Fruit fly (Drosophila melanogaster) whole organism, embryonic: ENCODE data around the gene CG13720.

Experiments
- Atf6 ChIP-seq: fragments of 200-800 bp; sonication (Bioruptor generic); IDR thresholded peaks from 2 replicates; pipeline ENCODE4 v1.3.6; 2022; ENCODE audit warnings: missing biosample characterization, missing genetic modification characterization
- BtbVII ChIP-seq: fragments of 200-800 bp; sonication (Bioruptor generic); optimal IDR thresholded peaks from 3 replicates; lab custom pipeline; 2017; ENCODE audit warnings: missing biosample characterization, mild to moderate bottlenecking, missing genetic modification characterization
- CG10267 ChIP-seq: fragments of 200-800 bp; sonication (Bioruptor generic); optimal IDR thresholded peaks from 2 replicates; lab custom pipeline; 2018; ENCODE audit warnings: missing biosample characterization, mild to moderate bottlenecking, missing genetic modification characterization, moderate library complexity
- CG11504 ChIP-seq: fragments of 200-800 bp; sonication (Bioruptor generic); optimal IDR thresholded peaks from 3 replicates; lab custom pipeline; 2019; ENCODE audit warnings: missing biosample characterization, mild to moderate bottlenecking, missing genetic modification characterization, moderate library complexity
- CG13424 ChIP-seq: fragments of 200-800 bp; sonication (Bioruptor generic); optimal IDR thresholded peaks from 2 replicates; lab custom pipeline; 2019; ENCODE audit warnings: missing biosample characterization, mild to moderate bottlenecking, missing genetic modification characterization, moderate library complexity
- CG14441 ChIP-seq: fragments of 200-800 bp; sonication (Bioruptor generic); IDR thresholded peaks from 2 replicates; pipeline ENCODE4 v1.3.6; 2022; ENCODE audit warnings: missing biosample characterization, missing genetic modification characterization
- CG16779 ChIP-seq: fragments of 200-800 bp; sonication (Bioruptor generic); IDR thresholded peaks from 2 replicates; pipeline ENCODE4 v1.3.6; 2022; ENCODE audit warnings: missing biosample characterization, missing genetic modification characterization
- CG17385 ChIP-seq: fragments of 200-800 bp; sonication (Bioruptor generic); optimal IDR thresholded peaks from 3 replicates; lab custom pipeline; 2018; ENCODE audit warnings: missing biosample characterization, mild to moderate bottlenecking, missing genetic modification characterization
- CG17568 ChIP-seq: fragments of 200-800 bp; sonication (Bioruptor generic); optimal IDR thresholded peaks from 2 replicates; lab custom pipeline; 2018; ENCODE audit warnings: missing biosample characterization, mild to moderate bottlenecking, missing genetic modification characterization, moderate library complexity
- CG17612 ChIP-seq: fragments of 200-800 bp; sonication (Bioruptor generic); IDR thresholded peaks from 2 replicates; pipeline ENCODE4 v1.3.6; 2022; ENCODE audit warnings: missing biosample characterization, missing genetic modification characterization
- CG2120 ChIP-seq: fragments of 200-800 bp; sonication (Bioruptor generic); optimal IDR thresholded peaks from 3 replicates; lab custom pipeline; 2016; ENCODE audit warnings: missing biosample characterization, missing genetic modification characterization
- CG2875 ChIP-seq: fragments of 200-800 bp; sonication (Bioruptor generic); optimal IDR thresholded peaks from 2 replicates; lab custom pipeline; 2017; ENCODE audit warnings: missing biosample characterization, mild to moderate bottlenecking, missing genetic modification characterization, missing genetic modification reagents
- CG30020 ChIP-seq: fragments of 200-800 bp; optimal IDR thresholded peaks from 2 replicates; lab custom pipeline; 2019; ENCODE audit warnings: missing biosample characterization, mild to moderate bottlenecking, missing genetic modification characterization, moderate library complexity
- CG3281 ChIP-seq: fragments of 200-800 bp; sonication (Bioruptor generic); optimal IDR thresholded peaks from 3 replicates; lab custom pipeline; 2017; ENCODE audit warnings: missing biosample characterization, mild to moderate bottlenecking, missing genetic modification characterization
- CG34422 ChIP-seq: fragments of 200-800 bp; sonication (Bioruptor generic); IDR thresholded peaks from 3 replicates; pipeline ENCODE4 v1.3.6; 2022; ENCODE audit warnings: missing biosample characterization, missing genetic modification characterization
- CG7271 ChIP-seq: fragments of 200-800 bp; sonication (Bioruptor generic); optimal IDR thresholded peaks from 2 replicates; lab custom pipeline; 2018; ENCODE audit warnings: missing biosample characterization, mild to moderate bottlenecking, missing genetic modification characterization, moderate library complexity
- CG7839 ChIP-seq: fragments of 200-800 bp; sonication (Bioruptor generic); optimal IDR thresholded peaks from 3 replicates; lab custom pipeline; 2018; ENCODE audit warnings: missing biosample characterization, mild to moderate bottlenecking, missing genetic modification characterization, moderate library complexity
- CG8924 ChIP-seq: fragments of 200-800 bp; optimal IDR thresholded peaks from 3 replicates; lab custom pipeline; 2019; ENCODE audit warnings: missing biosample characterization, mild to moderate bottlenecking, missing genetic modification characterization, moderate library complexity
- CG9437 ChIP-seq: fragments of 200-800 bp; sonication (Bioruptor generic); optimal IDR thresholded peaks from 2 replicates; lab custom pipeline; 2018; ENCODE audit warnings: missing biosample characterization, mild to moderate bottlenecking, missing genetic modification characterization
- CG9817 ChIP-seq: fragments of 200-800 bp; sonication (Bioruptor generic); optimal IDR thresholded peaks from 2 replicates; lab custom pipeline; 2018; ENCODE audit warnings: missing biosample characterization, mild to moderate bottlenecking, missing genetic modification characterization, moderate library complexity
- CoRest ChIP-seq: fragments of 200-800 bp; sonication (Bioruptor generic); optimal IDR thresholded peaks from 3 replicates; lab custom pipeline; 2018; ENCODE audit warnings: missing biosample characterization, mild to moderate bottlenecking, missing genetic modification characterization, moderate library complexity
- Doc3 ChIP-seq: fragments of 200-800 bp; sonication (Bioruptor generic); IDR thresholded peaks from 3 replicates; pipeline ENCODE4 v1.3.6; 2022; ENCODE audit warnings: missing biosample characterization, missing genetic modification characterization; ENCODE audit not compliant: partially characterized antibody
- E2f1 ChIP-seq: fragments of 200-800 bp; sonication (Bioruptor generic); IDR thresholded peaks from 2 replicates; pipeline ENCODE4 v1.3.6; 2022; ENCODE audit warnings: missing biosample characterization, missing genetic modification characterization
- Hr51 ChIP-seq, 2 experiments: fragments of 200-800 bp; sonication (Bioruptor generic); optimal IDR thresholded peaks; 2 replicates in 1 of 2; 3 replicates in 1 of 2; lab custom pipeline; 2016 to 2018; ENCODE audit warnings: missing biosample characterization in 2 of 2, missing genetic modification characterization in 2 of 2, mild to moderate bottlenecking in 1 of 2, moderate library complexity in 1 of 2
- Hsf ChIP-seq: fragments of 200-800 bp; sonication (Bioruptor generic); optimal IDR thresholded peaks from 3 replicates; lab custom pipeline; 2016; ENCODE audit warnings: missing biosample characterization, missing genetic modification characterization
- Med ChIP-seq: fragments of 200-800 bp; sonication (Bioruptor generic); peaks from one replicate; lab custom pipeline; 2016; ENCODE audit warnings: missing biosample characterization, missing genetic modification characterization, mild to moderate bottlenecking, inconsistent platforms, moderate library complexity
- Meics ChIP-seq: fragments of 200-800 bp; sonication (Bioruptor generic); optimal IDR thresholded peaks from 2 replicates; lab custom pipeline; 2017; ENCODE audit warnings: missing biosample characterization, mild to moderate bottlenecking, missing genetic modification characterization
- Pdp1 ChIP-seq, 2 experiments: fragments of 200-800 bp; sonication (Bioruptor generic); optimal IDR thresholded peaks; 3 replicates each; lab custom pipeline; 2016; ENCODE audit warnings: missing biosample characterization in 2 of 2, missing genetic modification characterization in 2 of 2, mild to moderate bottlenecking in 1 of 2, moderate library complexity in 1 of 2
- Sox100B ChIP-seq: fragments of 200-800 bp; sonication (Bioruptor generic); optimal IDR thresholded peaks from 3 replicates; lab custom pipeline; 2018; ENCODE audit warnings: missing biosample characterization, mild to moderate bottlenecking, missing genetic modification characterization
- Sox102F ChIP-seq: fragments of 200-800 bp; sonication (Bioruptor generic); optimal IDR thresholded peaks from 2 replicates; lab custom pipeline; 2018; ENCODE audit warnings: missing biosample characterization, mild to moderate bottlenecking, missing genetic modification characterization, moderate library complexity
- ac ChIP-seq: fragments of 200-800 bp; sonication (Bioruptor generic); optimal IDR thresholded peaks from 3 replicates; lab custom pipeline; 2017; ENCODE audit warnings: missing biosample characterization, mild to moderate bottlenecking, missing genetic modification characterization
- cad ChIP-seq: fragments of >200 bp; optimal IDR thresholded peaks from 2 replicates; lab custom pipeline; 2017; ENCODE audit warnings: missing biosample characterization, missing genetic modification characterization
- chinmo ChIP-seq: fragments of 200-800 bp; sonication (Bioruptor generic); IDR thresholded peaks from 4 replicates; pipeline ENCODE4 v1.3.6; 2022; ENCODE audit warnings: missing biosample characterization, missing genetic modification characterization; ENCODE audit not compliant: partially characterized antibody
- ci ChIP-seq: fragments of 200-800 bp; sonication (Bioruptor generic); IDR thresholded peaks from 3 replicates; pipeline ENCODE4 v1.3.6; 2022; ENCODE audit warnings: missing biosample characterization, missing genetic modification characterization
- dmrt99B ChIP-seq: fragments of 200-800 bp; sonication (Bioruptor generic); optimal IDR thresholded peaks from 2 replicates; lab custom pipeline; 2018; ENCODE audit warnings: missing biosample characterization, mild to moderate bottlenecking, missing genetic modification characterization, moderate library complexity
- esg ChIP-seq: fragments of 200-800 bp; sonication (Bioruptor generic); conservative IDR thresholded peaks from 2 replicates; pipeline ENCODE4 v1.3.6; 2022; ENCODE audit warnings: missing biosample characterization, missing genetic modification characterization
- fd102C ChIP-seq: fragments of 200-800 bp; sonication (Bioruptor generic); optimal IDR thresholded peaks from 2 replicates; lab custom pipeline; 2018; ENCODE audit warnings: missing biosample characterization, mild to moderate bottlenecking, missing genetic modification characterization, moderate library complexity
- gem ChIP-seq: fragments of 200-800 bp; sonication (Bioruptor generic); optimal IDR thresholded peaks from 2 replicates; lab custom pipeline; 2019; ENCODE audit warnings: missing biosample characterization, mild to moderate bottlenecking, missing genetic modification characterization, moderate library complexity
- jing ChIP-seq: fragments of 200-800 bp; sonication (Bioruptor generic); optimal IDR thresholded peaks from 2 replicates; lab custom pipeline; 2018; ENCODE audit warnings: missing biosample characterization, mild to moderate bottlenecking, missing genetic modification characterization
- lmd ChIP-seq: fragments of 200-800 bp; sonication (Bioruptor generic); IDR thresholded peaks from 2 replicates; pipeline ENCODE4 v1.3.6; 2022; ENCODE audit warnings: missing biosample characterization, missing genetic modification characterization
- nmo ChIP-seq: fragments of 200-800 bp; sonication (Bioruptor generic); optimal IDR thresholded peaks from 2 replicates; lab custom pipeline; 2018; ENCODE audit warnings: missing biosample characterization, mild to moderate bottlenecking, missing genetic modification characterization, moderate library complexity
- odd ChIP-seq: fragments of 200-800 bp; sonication (Bioruptor generic); optimal IDR thresholded peaks from 2 replicates; lab custom pipeline; 2017; ENCODE audit warnings: missing biosample characterization, mild to moderate bottlenecking, missing genetic modification characterization
- prd ChIP-seq, 3 experiments: fragments of >200 bp in 2 of 3; fragments of 200-800 bp in 1 of 3; sonication (Bioruptor generic) in 1 of 3; optimal IDR thresholded peaks in 2 of 3; IDR thresholded peaks in 1 of 3; 2 replicates in 2 of 3; 3 replicates in 1 of 3; pipeline versions ENCODE4 v1.3.6 to Lab custom; 2017 to 2022; ENCODE audit warnings: missing biosample characterization in 1 of 3, missing genetic modification characterization in 1 of 3
- stc ChIP-seq: fragments of 200-800 bp; sonication (Bioruptor generic); IDR thresholded peaks from 2 replicates; pipeline ENCODE4 v1.3.6; 2022; ENCODE audit warnings: missing biosample characterization, missing genetic modification characterization
- tap ChIP-seq: fragments of 200-800 bp; optimal IDR thresholded peaks from 3 replicates; lab custom pipeline; 2019; ENCODE audit warnings: missing biosample characterization, mild to moderate bottlenecking, missing genetic modification characterization, moderate library complexity
- tgo ChIP-seq: fragments of 200-800 bp; sonication (Bioruptor generic); IDR thresholded peaks from 3 replicates; pipeline ENCODE4 v1.3.6; 2022; ENCODE audit warnings: missing biosample characterization, missing genetic modification characterization
- unpg ChIP-seq: fragments of 200-800 bp; sonication (Bioruptor generic); optimal IDR thresholded peaks from 3 replicates; lab custom pipeline; 2018; ENCODE audit warnings: missing biosample characterization, mild to moderate bottlenecking, missing genetic modification characterization, moderate library complexity

CG13720 gene

dm6 chr3L:4461454-4462045 lies 38.8 kb downstream of the CG13720 start, which contains the start of gene CG15023 (continued):
- TF ChIP-seq Sox102F (GFP tag; lab: Kevin White, UChicago) (peak; percentile 19), CG2875 (GFP tag; lab: Kevin White, UChicago) (no peak), CG7271 (tag; lab: Kevin White, UChicago) (no peak), unpg (GFP tag; lab: Kevin White, UChicago) (peak; percentile 28), CG7839 (tag; lab: Kevin White, UChicago) (peak; percentile 39), Hr51 (GFP tag; optimal IDR thresholded peaks at IDR 0.05; lab: Kevin White, UChicago) (peak in 1 of 2 experiments; percentile 48), stc (GFP tag; lab: Robert Waterston, UW) (no peak), CG9817 (peak; percentile 20), CG30020 (tag; lab: Kevin White, UChicago) (no peak), tgo (GFP tag; lab: Robert Waterston, UW) (peak; percentile 55; the same call in 2 of the 3 replicates), CG2120 (GFP tag; lab: Kevin White, UChicago) (peak; percentile 35), CG11504 (tag; lab: Kevin White, UChicago) (peak; percentile 52), tap (tag; lab: Kevin White, UChicago) (no peak), Doc3 (GFP tag; lab: Robert Waterston, UW) (no peak), CG16779 (no peak), odd (peak; percentile 11), gem (peak; percentile 61), CG10267 (tag; lab: Kevin White, UChicago) (peak; percentile 5), prd (optimal IDR thresholded peaks at IDR 0.05; lab: Kevin White, UChicago) (no peak), prd (GFP tag; IDR thresholded peaks at IDR 0.05; lab: Robert Waterston, UW) (0 out of 3 replicates have a peak, but pooled peaks have one; percentile 21), E2f1 (GFP tag; lab: Robert Waterston, UW) (0 out of 2 replicates have a peak, but pooled peaks have one; percentile 17), dmrt99B (tag; lab: Kevin White, UChicago) (peak; percentile 34), cad (GFP tag; lab: Kevin White, UChicago) (no peak), esg (peak; percentile 30), CG13424 (tag; lab: Kevin White, UChicago) (peak; percentile 45), lmd (GFP tag; lab: Robert Waterston, UW) (peak; percentile 42; the same call in 1 of the 2 replicates), BtbVII (GFP tag; lab: Kevin White, UChicago) (peak; percentile 38), ci (GFP tag; lab: Robert Waterston, UW) (0 out of 3 replicates have a peak, but pooled peaks have one; percentile 36), Meics (peak; percentile 42), CG17568 (GFP tag; lab: Kevin White, UChicago) (peak; percentile 17), CoRest (tag; lab: Kevin White, UChicago) (peak; percentile 35), CG17385 (GFP tag; lab: Kevin White, UChicago) (peak; percentile 13), jing (GFP tag; lab: Kevin White, UChicago) (no peak), chinmo (0 out of 4 replicates have a peak, but pooled peaks have one; percentile 39), CG34422 (GFP tag; lab: Robert Waterston, UW) (0 out of 3 replicates have a peak, but pooled peaks have one; percentile 27), Pdp1 (GFP tag; optimal IDR thresholded peaks at IDR 0.05; lab: Kevin White, UChicago) (peak; percentile 4 to 37), Med (GFP tag; lab: Kevin White, UChicago) (peak; percentile 69), CG3281 (GFP tag; lab: Kevin White, UChicago) (peak; percentile 35), Sox100B (peak; percentile 0), Atf6 (GFP tag; lab: Robert Waterston, UW) (0 out of 2 replicates have a peak, but pooled peaks have one; percentile 7), ac (GFP tag; lab: Kevin White, UChicago) (no peak), fd102C (GFP tag; lab: Kevin White, UChicago) (no peak), nmo (GFP tag; lab: Kevin White, UChicago) (peak; percentile 11), CG8924 (peak; percentile 19), CG17612 (GFP tag; lab: Robert Waterston, UW) (no peak), CG14441 (GFP tag; lab: Robert Waterston, UW) (peak; percentile 37; the same call in 1 of the 2 replicates), Hsf (GFP tag; lab: Kevin White, UChicago) (peak; percentile 21), CG9437 (GFP tag; lab: Kevin White, UChicago) (peak; percentile 14)
